Fruit fly (Drosophila melanogaster) whole organism, prepupa: ENCODE measurements around the gene mRpS23.
A peak's percentile ranks its signal among the peaks of the same experiment; 100 is the strongest.

ENCODE experiments used
- Blimp-1 ChIP-seq: fragments of 200-800 bp; sonication (Bioruptor generic); optimal IDR thresholded peaks from 3 replicates; lab custom pipeline; 2017; ENCODE audit warnings: missing biosample characterization, missing genetic modification characterization, mild to moderate bottlenecking, moderate library complexity, missing genetic modification reagents
- CG10669 ChIP-seq: fragments of 200-800 bp; sonication (Bioruptor generic); optimal IDR thresholded peaks from 3 replicates; lab custom pipeline; 2018; ENCODE audit warnings: missing biosample characterization, mild to moderate bottlenecking, missing genetic modification characterization, moderate library complexity
- CG1621 ChIP-seq: fragments of 200-800 bp; sonication (Bioruptor generic); optimal IDR thresholded peaks from 3 replicates; lab custom pipeline; 2018; ENCODE audit warnings: missing biosample characterization, mild to moderate bottlenecking, missing genetic modification characterization
- CG3032 ChIP-seq: fragments of 200-800 bp; optimal IDR thresholded peaks from 2 replicates; lab custom pipeline; 2019; ENCODE audit warnings: missing biosample characterization, mild to moderate bottlenecking, missing genetic modification characterization, moderate library complexity
- CG6276 ChIP-seq: fragments of 200-800 bp; sonication (Bioruptor generic); optimal IDR thresholded peaks from 2 replicates; lab custom pipeline; 2017; ENCODE audit warnings: missing biosample characterization, mild to moderate bottlenecking, missing genetic modification characterization
- CG7368 ChIP-seq: fragments of 200-800 bp; sonication (Bioruptor generic); optimal IDR thresholded peaks from 3 replicates; lab custom pipeline; 2016; ENCODE audit warnings: missing biosample characterization, missing genetic modification characterization
- CG8119 ChIP-seq: fragments of 200-800 bp; sonication (Bioruptor generic); IDR thresholded peaks from 3 replicates; pipeline ENCODE4 v1.3.6; 2022; ENCODE audit warnings: missing biosample characterization, missing genetic modification characterization
- Ets96B ChIP-seq: fragments of 200-800 bp; optimal IDR thresholded peaks from 2 replicates; lab custom pipeline; 2019; ENCODE audit warnings: missing biosample characterization, mild to moderate bottlenecking, missing genetic modification characterization, moderate library complexity
- Met ChIP-seq: fragments of 200-800 bp; sonication (Bioruptor generic); optimal IDR thresholded peaks from 3 replicates; lab custom pipeline; 2016; ENCODE audit warnings: missing biosample characterization, missing genetic modification characterization
- acj6 ChIP-seq: fragments of 200-800 bp; sonication (Bioruptor generic); optimal IDR thresholded peaks from 3 replicates; lab custom pipeline; 2016; ENCODE audit warnings: missing biosample characterization, missing genetic modification characterization
- eg ChIP-seq: fragments of 200-800 bp; sonication (Bioruptor generic); IDR thresholded peaks from 3 replicates; pipeline ENCODE4 v1.3.6; 2022; ENCODE audit warnings: missing biosample characterization, missing genetic modification characterization
- fd59A ChIP-seq: fragments of 200-800 bp; sonication (Bioruptor generic); optimal IDR thresholded peaks from 2 replicates; lab custom pipeline; 2017; ENCODE audit warnings: missing biosample characterization, mild to moderate bottlenecking, missing genetic modification characterization, missing genetic modification reagents
- vri ChIP-seq: fragments of 200-800 bp; sonication (Bioruptor generic); optimal IDR thresholded peaks from 3 replicates; lab custom pipeline; 2016; ENCODE audit warnings: missing biosample characterization, mild to moderate bottlenecking, missing genetic modification characterization

DNA sequence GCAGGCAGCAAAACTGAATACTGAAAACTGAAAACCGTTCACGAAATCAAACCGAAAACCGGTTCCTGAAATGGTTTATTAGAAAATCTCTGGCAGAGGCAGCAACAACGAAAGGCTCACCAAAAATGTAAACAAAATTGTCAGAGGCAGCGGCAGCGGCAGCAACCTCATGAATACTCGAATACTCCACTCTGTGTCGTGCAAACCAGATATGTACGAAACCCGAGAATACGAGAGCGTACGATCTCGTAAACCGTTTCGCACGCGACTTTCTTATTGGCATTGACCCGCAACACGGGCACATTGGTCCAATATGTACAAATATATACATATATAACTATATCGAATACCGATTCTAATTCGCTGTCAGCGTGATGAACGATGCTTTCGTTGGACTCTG is 2.7 kb upstream of the mRpS23 start:
- TF ChIP-seq CG10669 (GFP tag; lab: Kevin White, UChicago) (no peak), CG3032 (tag; lab: Kevin White, UChicago) (no peak), acj6 (GFP tag; lab: Kevin White, UChicago) (no peak), Met (GFP tag; lab: Kevin White, UChicago) (no peak), fd59A (no peak), CG7368 (GFP tag; lab: Kevin White, UChicago) (no peak), CG8119 (GFP tag; lab: Robert Waterston, UW) (no peak), vri (GFP tag; lab: Kevin White, UChicago) (peak; percentile 16), eg (GFP tag; lab: Robert Waterston, UW) (no peak), Ets96B (no peak), CG1621 (no peak), CG6276 (GFP tag; lab: Kevin White, UChicago) (no peak), Blimp-1 (GFP tag; lab: Kevin White, UChicago) (peak; percentile 29)
